Fruit fly (Drosophila melanogaster): Measurements from ENCODE around the gene Diedel.

Gene Diedel

dm6 chr3R:29519332-29519731, 25.7 kb downstream of the Diedel start (continued):
- TF ChIP-seq eve (GFP tag; optimal IDR thresholded peaks at IDR 0.05) (no peak), CG8944 (GFP tag; optimal IDR thresholded peaks at IDR 0.05) (no peak), CG3726 (GFP tag; IDR thresholded peaks at IDR 0.05) (no peak), ash1 (GFP tag; optimal IDR thresholded peaks at IDR 0.05) (no peak), NK7.1 (GFP tag; optimal IDR thresholded peaks at IDR 0.05) (no peak), ERR (GFP tag; optimal IDR thresholded peaks at IDR 0.05) (no peak), seq (GFP tag; IDR thresholded peaks at IDR 0.05) (no peak), fd3F (GFP tag; optimal IDR thresholded peaks at IDR 0.05) (no peak)

DNA sequence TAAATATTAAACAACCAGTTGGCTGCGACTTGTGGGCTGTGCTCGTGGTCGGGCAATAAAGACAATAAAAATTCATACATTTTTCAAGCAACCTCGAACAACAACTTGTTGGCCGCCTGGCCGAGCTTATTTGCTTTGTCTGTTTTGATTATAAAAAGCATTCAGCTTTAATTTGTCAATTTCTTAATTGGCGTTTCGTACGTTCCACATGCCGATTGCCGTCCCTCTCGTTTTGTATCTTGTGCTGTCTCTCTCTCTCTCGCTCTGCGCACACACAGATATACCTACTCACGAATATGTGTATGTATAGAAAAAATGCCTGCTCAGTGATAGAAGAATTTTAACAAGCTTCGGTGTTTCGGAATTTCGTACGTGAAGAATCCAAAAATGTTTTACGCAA, 26.6 kb downstream of the Diedel start:
- TF ChIP-seq CG18262 (tag; optimal IDR thresholded peaks at IDR 0.05) (no peak), dmrt11E (tag; optimal IDR thresholded peaks at IDR 0.05) (no peak), caup (GFP tag; optimal IDR thresholded peaks at IDR 0.05; ENCODE audit: severe bottlenecking) (no peak), CG17568 (GFP tag; optimal IDR thresholded peaks at IDR 0.05) (no peak), Mes4 (GFP tag; optimal IDR thresholded peaks at IDR 0.05) (no peak), Nf-YB (GFP tag; optimal IDR thresholded peaks at IDR 0.05) (peak; percentile 77), pb (GFP tag; optimal IDR thresholded peaks at IDR 0.05) (no peak), YL-1 (GFP tag; optimal IDR thresholded peaks at IDR 0.05) (no peak), Scr (GFP tag; IDR thresholded peaks at IDR 0.05; ENCODE audit: partially characterized antibody) (no peak), shn (GFP tag; optimal IDR thresholded peaks at IDR 0.05) (no peak), CG10543 (GFP tag; optimal IDR thresholded peaks at IDR 0.05) (no peak), chif (GFP tag; optimal IDR thresholded peaks at IDR 0.05) (no peak), Awh (GFP tag; IDR thresholded peaks at IDR 0.05) (peak; percentile 73; the same call in 1 of the 2 replicates), CG14014 (GFP tag; IDR thresholded peaks at IDR 0.05) (no peak), org-1 (GFP tag; optimal IDR thresholded peaks at IDR 0.05) (no peak), CG3838 (GFP tag; optimal IDR thresholded peaks at IDR 0.05) (no peak), klu (GFP tag; IDR thresholded peaks at IDR 0.05) (no peak), chn (GFP tag; optimal IDR thresholded peaks at IDR 0.05) (no peak), CG30431 (GFP tag; optimal IDR thresholded peaks at IDR 0.05) (no peak), CG6765 (GFP tag; optimal IDR thresholded peaks at IDR 0.05) (no peak), Jarid2 (GFP tag; optimal IDR thresholded peaks at IDR 0.05) (no peak), yki (optimal IDR thresholded peaks at IDR 0.05) (no peak), CG5180 (GFP tag; optimal IDR thresholded peaks at IDR 0.05) (peak; percentile 61), CG14860 (GFP tag; IDR thresholded peaks at IDR 0.05; ENCODE audit: partially characterized antibody) (no peak), wor (GFP tag; IDR thresholded peaks at IDR 0.05) (no peak), CG7745 (tag; optimal IDR thresholded peaks at IDR 0.05) (no peak), CG8924 (tag; optimal IDR thresholded peaks at IDR 0.05) (no peak), Sry-δ (GFP tag; optimal IDR thresholded peaks at IDR 0.05) (no peak), CG7271 (tag; optimal IDR thresholded peaks at IDR 0.05) (no peak), Hr78 (GFP tag; optimal IDR thresholded peaks at IDR 0.05) (no peak), gce (GFP tag; IDR thresholded peaks at IDR 0.05) (no peak), chinmo (GFP tag; IDR thresholded peaks at IDR 0.05; ENCODE audit: partially characterized antibody) (peak; percentile 81; the same call in 1 of the 4 replicates), luna (GFP tag; optimal IDR thresholded peaks at IDR 0.05) (no peak), peb (GFP tag; IDR thresholded peaks at IDR 0.05) (no peak), Ravus (GFP tag; IDR thresholded peaks at IDR 0.05) (no peak), H2.0 (GFP tag; IDR thresholded peaks at IDR 0.05) (no peak), Hsf (GFP tag; optimal IDR thresholded peaks at IDR 0.05) (no peak), CG9932 (GFP tag; IDR thresholded peaks at IDR 0.05) (no peak), Eip74EF (GFP tag; optimal IDR thresholded peaks at IDR 0.05) (no peak), CG16779 (GFP tag; IDR thresholded peaks at IDR 0.05) (no peak), CG30020 (tag; optimal IDR thresholded peaks at IDR 0.05) (no peak), dmrt99B (tag; optimal IDR thresholded peaks at IDR 0.05) (no peak), CG34376 (GFP tag; optimal IDR thresholded peaks at IDR 0.05) (no peak)
